Worm (Caenorhabditis elegans): Measurements from ENCODE around the gene K03H6.5.

K03H6.5 gene

DNA sequence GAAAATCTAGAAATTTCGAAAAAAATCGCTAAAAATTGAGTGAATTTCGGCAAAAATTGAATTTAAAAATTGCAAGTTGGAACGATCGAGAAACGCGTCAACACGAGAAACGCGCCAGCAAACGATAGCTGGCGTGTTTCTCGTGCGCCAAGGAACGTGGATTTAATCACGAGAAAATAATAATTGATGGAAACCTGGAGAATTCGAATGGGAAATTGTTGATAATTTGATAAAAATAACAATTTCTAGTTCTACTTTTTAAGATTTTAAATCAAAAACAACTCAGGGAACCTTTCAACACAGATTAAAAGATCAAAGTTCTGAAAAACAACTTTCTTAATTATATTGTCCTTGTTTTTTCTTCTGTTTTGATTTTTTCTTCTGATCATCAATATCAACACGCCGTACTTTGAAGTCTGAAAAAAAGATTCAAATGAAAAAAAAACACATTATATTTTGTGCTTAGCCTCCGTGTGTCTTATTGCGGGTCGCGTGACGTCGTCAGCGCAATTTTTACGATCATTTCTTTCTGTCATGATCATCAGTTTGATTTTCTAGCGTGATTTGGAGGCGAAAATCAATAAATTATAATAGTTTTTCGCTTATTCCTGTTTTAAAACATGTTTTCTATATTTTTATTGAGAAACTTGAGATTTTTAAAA, 40.1 kb downstream of the K03H6.5 start, which contains the start of gene npp-20:
npp-20 (minus strand) TSS at position 6 of the 662 bp plus-strand sequence.
- TF ChIP-seq nhr-10 (tag; optimal IDR thresholded peaks at IDR 0.05) (no peak), nhr-237 (tag; optimal IDR thresholded peaks at IDR 0.05) (no peak), C34F6.9 (tag; optimal IDR thresholded peaks at IDR 0.05) (peak; percentile 81), lsy-2 (tag; optimal IDR thresholded peaks at IDR 0.05) (peak; percentile 74 to 84), ztf-4 (tag; optimal IDR thresholded peaks at IDR 0.05) (peak; percentile 13), nhr-6 (tag; optimal IDR thresholded peaks at IDR 0.05) (no peak), sma-3 (GFP tag; optimal IDR thresholded peaks at IDR 0.05) (peak; percentile 39), gmeb-1 (tag; optimal IDR thresholded peaks at IDR 0.05) (peak; percentile 77), nhr-77 (tag; optimal IDR thresholded peaks at IDR 0.05) (no peak), zag-1 (tag; optimal IDR thresholded peaks at IDR 0.05) (no peak), mdl-1 (tag; optimal IDR thresholded peaks at IDR 0.05) (no peak), elt-1 (tag; optimal IDR thresholded peaks at IDR 0.05) (no peak), lin-13 (GFP tag; optimal IDR thresholded peaks at IDR 0.05) (peak; percentile 51), F13H6.1 (tag; optimal IDR thresholded peaks at IDR 0.05) (peak; percentile 24), nhr-25 (tag; optimal IDR thresholded peaks at IDR 0.05) (peak; percentile 36), crh-2 (tag; optimal IDR thresholded peaks at IDR 0.05) (peak; percentile 78), sem-4 (tag; optimal IDR thresholded peaks at IDR 0.05) (no peak), snpc-4 (tag; optimal IDR thresholded peaks at IDR 0.05) (peak; percentile 20), unc-55 (GFP tag; optimal IDR thresholded peaks at IDR 0.05) (peak; percentile 60), ceh-82 (tag; optimal IDR thresholded peaks at IDR 0.05) (no peak), ama-1 (optimal IDR thresholded peaks at IDR 0.05) (peak; percentile 8), nhr-23 (tag; optimal IDR thresholded peaks at IDR 0.05) (no peak), nhr-129 (tag; optimal IDR thresholded peaks at IDR 0.05) (peak; percentile 41), nhr-21 (tag; optimal IDR thresholded peaks at IDR 0.05) (no peak), fos-1 (tag; optimal IDR thresholded peaks at IDR 0.05) (no peak), egl-27 (tag; optimal IDR thresholded peaks at IDR 0.05) (peak; percentile 7)

DNA sequence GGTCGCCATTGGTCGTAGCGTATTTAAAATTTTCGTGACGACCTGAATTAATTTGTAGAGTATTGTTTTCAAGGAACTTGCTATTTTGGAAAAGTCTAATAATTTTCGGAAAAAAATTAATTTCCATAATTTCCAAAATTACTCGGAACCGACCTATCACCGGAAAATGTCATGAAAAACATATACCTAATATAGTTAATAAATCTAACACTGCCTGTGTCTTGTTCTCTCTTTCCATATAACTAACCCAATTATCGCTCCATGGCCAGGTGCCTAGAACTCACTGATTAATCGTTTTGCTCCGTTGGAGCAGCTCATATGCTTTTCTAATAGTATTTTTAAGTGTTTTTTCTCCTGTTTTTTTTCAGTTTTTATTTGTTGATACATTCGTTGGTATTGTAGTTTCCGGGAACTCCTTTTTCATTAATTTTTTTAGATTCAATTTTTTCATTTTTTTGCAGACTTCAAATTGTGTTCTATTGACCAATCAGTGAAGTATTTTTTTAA, 51.2 kb downstream of the K03H6.5 start, which contains the start of gene Y77E11A.16:
Y77E11A.16 (plus strand) TSS at position 457 of the 507 bp plus-strand sequence.
- TF ChIP-seq zag-1 (tag; optimal IDR thresholded peaks at IDR 0.05) (no peak), lin-39 (tag; optimal IDR thresholded peaks at IDR 0.05) (no peak), nhr-21 (tag; optimal IDR thresholded peaks at IDR 0.05) (no peak), snpc-4 (tag; optimal IDR thresholded peaks at IDR 0.05) (no peak), mdl-1 (tag; optimal IDR thresholded peaks at IDR 0.05) (no peak), lsy-2 (tag; optimal IDR thresholded peaks at IDR 0.05) (peak in 1 of 2 experiments; percentile 9)

DNA sequence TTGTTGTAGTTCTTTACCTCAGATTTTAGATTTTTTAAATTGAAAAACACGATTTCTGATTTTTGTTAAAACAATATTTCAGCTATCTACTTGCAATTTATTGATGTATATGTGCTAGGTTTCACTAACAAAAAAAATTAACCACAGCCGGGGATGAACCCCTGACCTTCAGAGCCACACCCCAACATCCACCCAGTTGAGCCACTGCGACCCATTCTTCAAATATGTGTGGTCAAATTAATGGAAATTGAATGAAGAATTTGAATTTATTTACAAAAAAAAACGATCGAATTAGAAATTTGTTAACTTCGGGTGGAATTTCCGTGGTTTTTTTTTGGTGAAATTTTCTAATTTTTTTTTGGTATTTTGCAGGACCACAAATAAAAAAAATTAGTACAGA, 57.6 kb downstream of the K03H6.5 start:
- no peak for TF ChIP-seq fos-1 (tag; optimal IDR thresholded peaks at IDR 0.05)
- TF ChIP-seq ztf-4 (tag; optimal IDR thresholded peaks at IDR 0.05) = no peak
- no peak for TF ChIP-seq C34F6.9 (tag; optimal IDR thresholded peaks at IDR 0.05)
- no peak for TF ChIP-seq nhr-10 (tag; optimal IDR thresholded peaks at IDR 0.05)
- TF ChIP-seq ama-1 (optimal IDR thresholded peaks at IDR 0.05) = no peak
- TF ChIP-seq skn-1 (tag; optimal IDR thresholded peaks at IDR 0.05) = no peak
- TF ChIP-seq crh-2 (tag; optimal IDR thresholded peaks at IDR 0.05) = no peak
- no peak for TF ChIP-seq lin-39 (tag; optimal IDR thresholded peaks at IDR 0.05)
- TF ChIP-seq snpc-4 (tag; optimal IDR thresholded peaks at IDR 0.05) = no peak
- no peak for TF ChIP-seq ZK546.5 (tag; optimal IDR thresholded peaks at IDR 0.05)
- no peak for TF ChIP-seq sem-4 (tag; optimal IDR thresholded peaks at IDR 0.05)
- no peak for TF ChIP-seq elt-3 (tag; optimal IDR thresholded peaks at IDR 0.05)
- TF ChIP-seq nhr-12 (tag; optimal IDR thresholded peaks at IDR 0.05) = no peak
- TF ChIP-seq R02D3.7 (tag; optimal IDR thresholded peaks at IDR 0.05) = no peak

All from whole organism, L2 larva.